Fruit fly (Drosophila melanogaster) whole organism, embryonic: ENCODE data around the gene CG14947.

Experiments
- Abd-B ChIP-seq: fragments of 200-800 bp; sonication (Bioruptor generic); optimal IDR thresholded peaks from 2 replicates; lab custom pipeline; 2018; ENCODE audit warnings: missing biosample characterization, mild to moderate bottlenecking, missing genetic modification characterization, moderate library complexity
- B-H1 ChIP-seq: fragments of 200-800 bp; sonication (Bioruptor generic); IDR thresholded peaks from 3 replicates; pipeline ENCODE4 v1.3.6; 2022; ENCODE audit warnings: missing biosample characterization, missing genetic modification characterization
- CG1233 ChIP-seq: fragments of 200-800 bp; sonication (Bioruptor generic); optimal IDR thresholded peaks from 4 replicates; lab custom pipeline; 2018; ENCODE audit warnings: missing biosample characterization, mild to moderate bottlenecking, missing genetic modification characterization
- CG12942 ChIP-seq: fragments of 200-800 bp; sonication (Bioruptor generic); optimal IDR thresholded peaks from 3 replicates; lab custom pipeline; 2016; ENCODE audit warnings: missing biosample characterization, missing genetic modification characterization
- CG17186 ChIP-seq: fragments of 200-800 bp; sonication (Bioruptor generic); optimal IDR thresholded peaks from 3 replicates; lab custom pipeline; 2017; ENCODE audit warnings: missing biosample characterization, missing genetic modification reagents, missing genetic modification characterization
- CG3065 ChIP-seq: fragments of 200-800 bp; sonication (Bioruptor generic); optimal IDR thresholded peaks from 2 replicates; lab custom pipeline; 2016; ENCODE audit warnings: missing biosample characterization, missing genetic modification characterization
- CG33557 ChIP-seq: fragments of 200-800 bp; sonication (Bioruptor generic); optimal IDR thresholded peaks from 2 replicates; lab custom pipeline; 2019; ENCODE audit warnings: missing biosample characterization, mild to moderate bottlenecking, missing genetic modification characterization, moderate library complexity
- CG3838 ChIP-seq: fragments of 200-800 bp; sonication (Bioruptor generic); optimal IDR thresholded peaks from 3 replicates; lab custom pipeline; 2016; ENCODE audit warnings: missing biosample characterization, missing genetic modification characterization
- CG6254 ChIP-seq: fragments of 200-800 bp; sonication (Bioruptor generic); optimal IDR thresholded peaks from 3 replicates; lab custom pipeline; 2017; ENCODE audit warnings: mild to moderate bottlenecking, missing biosample characterization, missing genetic modification reagents, missing genetic modification characterization
- CG6272 ChIP-seq: fragments of 200-800 bp; sonication (Bioruptor generic); IDR thresholded peaks from 2 replicates; pipeline ENCODE4 v1.3.6; 2022; ENCODE audit warnings: missing biosample characterization, missing genetic modification characterization
- CG7556 ChIP-seq: fragments of 200-800 bp; sonication (Bioruptor generic); optimal IDR thresholded peaks from 2 replicates; lab custom pipeline; 2017; ENCODE audit warnings: missing biosample characterization, mild to moderate bottlenecking, missing genetic modification characterization
- CG8281 ChIP-seq: fragments of 200-800 bp; sonication (Bioruptor generic); optimal IDR thresholded peaks from 2 replicates; lab custom pipeline; 2018; ENCODE audit warnings: missing biosample characterization, mild to moderate bottlenecking, missing genetic modification characterization, moderate library complexity
- CG8765 ChIP-seq: fragments of 200-800 bp; sonication (Bioruptor generic); IDR thresholded peaks from 2 replicates; pipeline ENCODE4 v1.3.6; 2022; ENCODE audit warnings: missing biosample characterization, missing genetic modification characterization
- CrebB ChIP-seq: fragments of 200-800 bp; sonication (Bioruptor generic); optimal IDR thresholded peaks from 3 replicates; lab custom pipeline; 2018; ENCODE audit warnings: missing biosample characterization, mild to moderate bottlenecking, missing genetic modification characterization
- Dp ChIP-seq: fragments of 200-800 bp; sonication (Bioruptor generic); optimal IDR thresholded peaks from 2 replicates; lab custom pipeline; 2018; ENCODE audit warnings: missing biosample characterization, mild to moderate bottlenecking, missing genetic modification characterization, moderate library complexity
- Eip74EF ChIP-seq, 2 experiments: fragments of 200-800 bp in 1 of 2; fragments of >200 bp in 1 of 2; sonication (Bioruptor generic) in 1 of 2; optimal IDR thresholded peaks; 2 replicates each; lab custom pipeline; 2017 to 2019; ENCODE audit warnings: missing biosample characterization in 2 of 2, missing genetic modification characterization in 2 of 2, mild to moderate bottlenecking in 1 of 2, moderate library complexity in 1 of 2
- Mrtf ChIP-seq: fragments of 200-800 bp; sonication (Bioruptor generic); IDR thresholded peaks from 3 replicates; pipeline ENCODE4 v1.3.6; 2022; ENCODE audit warnings: missing biosample characterization, missing genetic modification characterization
- NC2β ChIP-seq: fragments of 200-800 bp; sonication (Bioruptor generic); optimal IDR thresholded peaks from 2 replicates; lab custom pipeline; 2016; ENCODE audit warnings: missing biosample characterization, missing genetic modification characterization
- Nf-YB ChIP-seq: fragments of 200-800 bp; sonication (Bioruptor generic); optimal IDR thresholded peaks from 3 replicates; lab custom pipeline; 2019; ENCODE audit warnings: missing biosample characterization, mild to moderate bottlenecking, missing genetic modification characterization, moderate library complexity
- Rfx ChIP-seq: fragments of 200-800 bp; sonication (Bioruptor generic); IDR thresholded peaks from 2 replicates; pipeline ENCODE4 v1.3.6; 2022; ENCODE audit warnings: missing biosample characterization, missing genetic modification characterization
- aop ChIP-seq: fragments of 200-800 bp; sonication (Bioruptor generic); IDR thresholded peaks from 2 replicates; pipeline ENCODE4 v1.3.6; 2022; ENCODE audit warnings: missing biosample characterization, missing genetic modification characterization
- bigmax ChIP-seq: fragments of 200-800 bp; sonication (Bioruptor generic); optimal IDR thresholded peaks from 2 replicates; lab custom pipeline; 2018; ENCODE audit warnings: missing biosample characterization, mild to moderate bottlenecking, missing genetic modification characterization
- btn ChIP-seq: fragments of 200-800 bp; sonication (Bioruptor generic); optimal IDR thresholded peaks from 2 replicates; lab custom pipeline; 2016; ENCODE audit warnings: missing biosample characterization, missing genetic modification characterization
- esg ChIP-seq: fragments of 200-800 bp; sonication (Bioruptor generic); conservative IDR thresholded peaks from 2 replicates; pipeline ENCODE4 v1.3.6; 2022; ENCODE audit warnings: missing biosample characterization, missing genetic modification characterization
- exex ChIP-seq: fragments of 200-800 bp; sonication (Bioruptor generic); optimal IDR thresholded peaks from 4 replicates; lab custom pipeline; 2018; ENCODE audit warnings: missing biosample characterization, mild to moderate bottlenecking, missing genetic modification characterization, moderate library complexity
- eyg ChIP-seq: fragments of 200-800 bp; sonication (Bioruptor generic); optimal IDR thresholded peaks from 3 replicates; lab custom pipeline; 2016; ENCODE audit warnings: missing biosample characterization, missing genetic modification characterization
- fd102C ChIP-seq: fragments of 200-800 bp; sonication (Bioruptor generic); optimal IDR thresholded peaks from 2 replicates; lab custom pipeline; 2018; ENCODE audit warnings: missing biosample characterization, mild to moderate bottlenecking, missing genetic modification characterization, moderate library complexity
- fru ChIP-seq: fragments of >200 bp; optimal IDR thresholded peaks from 2 replicates; lab custom pipeline; 2017
- gcm ChIP-seq: fragments of 200-800 bp; sonication (Bioruptor generic); optimal IDR thresholded peaks from 2 replicates; lab custom pipeline; 2019; ENCODE audit warnings: missing biosample characterization, mild to moderate bottlenecking, missing genetic modification characterization, moderate library complexity
- gro ChIP-seq: fragments of 200-800 bp; sonication (Bioruptor generic); optimal IDR thresholded peaks from 2 replicates; lab custom pipeline; 2016; ENCODE audit warnings: missing biosample characterization, missing genetic modification characterization
- hbn ChIP-seq: fragments of 200-800 bp; sonication (Bioruptor generic); IDR thresholded peaks from 2 replicates; pipeline ENCODE4 v1.3.6; 2022; ENCODE audit warnings: missing biosample characterization, missing genetic modification characterization; ENCODE audit not compliant: partially characterized antibody
- inv ChIP-seq: fragments of 200-800 bp; sonication (Bioruptor generic); IDR thresholded peaks from 2 replicates; pipeline ENCODE4 v1.3.6; 2022; ENCODE audit warnings: missing biosample characterization, missing genetic modification characterization; ENCODE audit not compliant: partially characterized antibody
- kay ChIP-seq: fragments of 200-800 bp; sonication (Bioruptor generic); optimal IDR thresholded peaks from 2 replicates; lab custom pipeline; 2016; ENCODE audit warnings: missing biosample characterization, missing genetic modification characterization
- ken ChIP-seq: fragments of 200-800 bp; sonication (Bioruptor generic); IDR thresholded peaks from 3 replicates; pipeline ENCODE4 v1.3.6; 2022; ENCODE audit warnings: missing biosample characterization, missing genetic modification characterization
- lbe ChIP-seq: fragments of 200-800 bp; sonication (Bioruptor generic); optimal IDR thresholded peaks from 2 replicates; lab custom pipeline; 2016; ENCODE audit warnings: missing biosample characterization, mild to moderate bottlenecking, missing genetic modification characterization
- oc ChIP-seq: fragments of 200-800 bp; sonication (Bioruptor generic); optimal IDR thresholded peaks from 2 replicates; lab custom pipeline; 2018; ENCODE audit warnings: missing biosample characterization, mild to moderate bottlenecking, missing genetic modification characterization, moderate library complexity
- org-1 ChIP-seq: fragments of 200-800 bp; sonication (Bioruptor generic); optimal IDR thresholded peaks from 2 replicates; lab custom pipeline; 2017; ENCODE audit warnings: missing biosample characterization, missing genetic modification characterization
- psq ChIP-seq: fragments of 200-800 bp; sonication (Bioruptor generic); optimal IDR thresholded peaks from 2 replicates; lab custom pipeline; 2017; ENCODE audit warnings: missing biosample characterization, missing genetic modification characterization
- pum ChIP-seq: fragments of 200-800 bp; sonication (Bioruptor generic); optimal IDR thresholded peaks from 2 replicates; lab custom pipeline; 2016; ENCODE audit warnings: missing biosample characterization, missing genetic modification characterization
- pzg ChIP-seq: fragments of 200-800 bp; sonication (Bioruptor generic); optimal IDR thresholded peaks from 3 replicates; lab custom pipeline; 2018; ENCODE audit warnings: missing biosample characterization, mild to moderate bottlenecking, missing genetic modification characterization, moderate library complexity
- ro ChIP-seq: fragments of 200-800 bp; sonication (Bioruptor generic); IDR thresholded peaks from 2 replicates; pipeline ENCODE4 v1.3.6; 2022; ENCODE audit warnings: missing biosample characterization, missing genetic modification characterization
- row ChIP-seq: fragments of 200-800 bp; sonication (Bioruptor generic); IDR thresholded peaks from 3 replicates; pipeline ENCODE4 v1.3.6; 2022; ENCODE audit warnings: missing biosample characterization, missing genetic modification characterization
- run ChIP-seq: fragments of 200-800 bp; sonication (Bioruptor generic); optimal IDR thresholded peaks from 3 replicates; lab custom pipeline; 2018; ENCODE audit warnings: missing biosample characterization, mild to moderate bottlenecking, missing genetic modification characterization
- slou ChIP-seq: fragments of 200-800 bp; sonication (Bioruptor generic); optimal IDR thresholded peaks from 3 replicates; lab custom pipeline; 2016; ENCODE audit warnings: missing biosample characterization, missing genetic modification characterization
- sqz ChIP-seq: fragments of 200-800 bp; sonication (Bioruptor generic); optimal IDR thresholded peaks from 3 replicates; lab custom pipeline; 2018; ENCODE audit warnings: missing biosample characterization, mild to moderate bottlenecking, missing genetic modification characterization
- sug ChIP-seq: fragments of 200-800 bp; optimal IDR thresholded peaks from 2 replicates; lab custom pipeline; 2019; ENCODE audit warnings: missing biosample characterization, mild to moderate bottlenecking, missing genetic modification characterization, moderate library complexity
- tll ChIP-seq, 2 experiments: fragments of 200-800 bp in 1 of 2; fragments of >200 bp in 1 of 2; sonication (Bioruptor generic) in 1 of 2; optimal IDR thresholded peaks; 2 replicates each; lab custom pipeline; 2017 to 2019; ENCODE audit warnings: missing biosample characterization in 2 of 2, missing genetic modification characterization in 2 of 2, mild to moderate bottlenecking in 1 of 2, moderate library complexity in 1 of 2
- tx ChIP-seq: fragments of 200-800 bp; sonication (Bioruptor generic); optimal IDR thresholded peaks from 2 replicates; lab custom pipeline; 2016; ENCODE audit warnings: missing biosample characterization, missing genetic modification characterization

Gene CG14947

DNA sequence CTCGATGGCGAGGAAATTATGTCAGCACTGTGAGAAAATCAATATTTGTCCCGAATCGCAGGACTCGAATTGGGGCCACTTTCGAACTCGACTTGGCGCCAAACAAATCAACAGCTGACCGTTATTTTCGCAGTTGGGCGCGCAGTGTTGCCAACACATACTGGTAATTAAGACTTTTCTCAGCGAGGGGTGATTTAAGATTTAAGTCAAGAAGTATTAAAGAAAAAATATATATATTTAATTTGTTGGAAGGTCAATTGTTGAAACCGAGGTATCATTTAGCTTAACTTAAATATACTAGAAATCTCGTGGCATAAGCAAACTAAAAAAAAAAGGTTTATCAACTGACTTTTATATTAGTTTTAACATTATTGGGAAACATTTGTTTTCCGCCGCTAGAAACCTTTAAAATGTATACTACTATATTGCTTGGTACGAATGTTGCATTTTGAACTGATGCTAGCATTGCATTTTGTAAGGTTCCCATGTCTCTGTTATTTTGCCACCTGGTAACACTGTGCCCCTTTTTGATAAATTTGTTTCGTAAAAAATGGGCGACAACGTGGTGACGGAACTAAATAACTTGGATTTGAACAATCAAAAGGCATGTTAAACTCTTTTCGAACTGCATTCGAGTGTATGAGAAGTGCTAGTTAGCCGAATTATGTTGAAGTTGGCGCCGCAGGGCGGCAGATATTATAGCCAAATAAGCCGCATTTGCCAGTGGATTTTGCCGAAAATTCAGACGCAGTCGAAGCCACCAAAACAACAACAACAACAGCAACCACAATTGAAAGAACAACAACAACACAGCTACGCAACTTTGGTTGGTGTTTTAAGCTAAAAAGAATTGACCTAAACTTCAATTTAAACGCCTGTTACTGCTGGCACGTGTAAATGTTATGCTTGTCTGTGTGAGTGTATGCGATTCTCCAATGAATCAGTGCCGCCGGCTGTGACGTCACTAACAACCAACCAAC is 27.6 kb downstream of the CG14947 start, which contains the start of the genes Patsas and ThrRS:
TSS of gene Patsas (minus strand) at position 55 of the 980 bp plus-strand sequence.
TSS of gene ThrRS (plus strand) at position 521 of the 980 bp plus-strand sequence.
- peak; percentile 96 for TF ChIP-seq Abd-B (GFP tag; lab: Kevin White, UChicago)
- peak; percentile 67 for TF ChIP-seq pum (GFP tag; lab: Kevin White, UChicago)
- no peak for TF ChIP-seq fru (lab: Kevin White, UChicago)
- peak; percentile 51 for TF ChIP-seq fd102C (GFP tag; lab: Kevin White, UChicago)
- no peak for TF ChIP-seq CG8765 (GFP tag; lab: Robert Waterston, UW)
- peak; percentile 53; the same call in 1 of the 2 replicates for TF ChIP-seq aop
- TF ChIP-seq sqz (GFP tag; lab: Kevin White, UChicago) = peak; percentile 65
- TF ChIP-seq Eip74EF (GFP tag; optimal IDR thresholded peaks at IDR 0.05; lab: Kevin White, UChicago) = no peak
- TF ChIP-seq CG3065 (GFP tag; lab: Kevin White, UChicago) = peak; percentile 33
- no peak for TF ChIP-seq tll (GFP tag; optimal IDR thresholded peaks at IDR 0.05; lab: Kevin White, UChicago)
- TF ChIP-seq CG1233 (GFP tag; lab: Kevin White, UChicago) = peak; percentile 82
- peak; percentile 18 for TF ChIP-seq run
- no peak for TF ChIP-seq exex (tag; lab: Kevin White, UChicago)
- peak; percentile 82 for TF ChIP-seq Mrtf (GFP tag; lab: Robert Waterston, UW)
- peak; percentile 72 for TF ChIP-seq tx (GFP tag; lab: Kevin White, UChicago)
- TF ChIP-seq row (GFP tag; lab: Robert Waterston, UW) = peak; percentile 95
- TF ChIP-seq CG8281 = peak; percentile 68
- TF ChIP-seq CrebB (tag; lab: Kevin White, UChicago) = peak; percentile 43
- peak; percentile 55 for TF ChIP-seq org-1 (GFP tag; lab: Kevin White, UChicago)
- TF ChIP-seq esg (GFP tag; lab: Robert Waterston, UW) = peak; percentile 86
- TF ChIP-seq Nf-YB = peak; percentile 70
- no peak for TF ChIP-seq bigmax (GFP tag; lab: Kevin White, UChicago)
- TF ChIP-seq CG33557 (GFP tag; lab: Kevin White, UChicago) = peak; percentile 75
- no peak for TF ChIP-seq hbn (GFP tag; lab: Robert Waterston, UW)
- peak; percentile 61 for TF ChIP-seq CG3838 (GFP tag; lab: Kevin White, UChicago)
- TF ChIP-seq inv (GFP tag; lab: Robert Waterston, UW) = no peak
- no peak for TF ChIP-seq btn (GFP tag; lab: Kevin White, UChicago)
- TF ChIP-seq gro = peak; percentile 46
- no peak for TF ChIP-seq ro (GFP tag; lab: Robert Waterston, UW)
- peak; percentile 69 for TF ChIP-seq psq (GFP tag; lab: Kevin White, UChicago)
- peak; percentile 86 for TF ChIP-seq CG12942 (GFP tag; lab: Kevin White, UChicago)
- TF ChIP-seq sug (tag; lab: Kevin White, UChicago) = peak; percentile 86
- TF ChIP-seq slou (GFP tag; lab: Kevin White, UChicago) = peak; percentile 82
- TF ChIP-seq CG6272 (GFP tag; lab: Robert Waterston, UW) = peak; percentile 85
- TF ChIP-seq NC2β (GFP tag; lab: Kevin White, UChicago) = peak; percentile 67
- TF ChIP-seq lbe = peak; percentile 49
- peak; percentile 71 for TF ChIP-seq B-H1 (GFP tag; lab: Robert Waterston, UW)
- peak; percentile 69 for TF ChIP-seq kay (GFP tag; lab: Kevin White, UChicago)
- no peak for TF ChIP-seq oc (tag; lab: Kevin White, UChicago)
- TF ChIP-seq Dp (GFP tag; lab: Kevin White, UChicago) = peak; percentile 75
- TF ChIP-seq CG17186 (GFP tag; lab: Kevin White, UChicago) = no peak
- TF ChIP-seq CG6254 (GFP tag; lab: Kevin White, UChicago) = no peak
- TF ChIP-seq CG7556 (GFP tag; lab: Kevin White, UChicago) = peak; percentile 81
- TF ChIP-seq eyg (GFP tag; lab: Kevin White, UChicago) = no peak
- peak; percentile 87 for TF ChIP-seq Rfx (GFP tag; lab: Robert Waterston, UW)
- peak; percentile 80; the same call in 2 of the 3 replicates for TF ChIP-seq ken
- TF ChIP-seq gcm (GFP tag; lab: Kevin White, UChicago) = peak; percentile 76
- peak; percentile 54 for TF ChIP-seq pzg (GFP tag; lab: Kevin White, UChicago)
